Fruit fly (Drosophila melanogaster) whole organism, larva: Measurements from ENCODE around the gene CG11085.
A peak's percentile ranks its signal among the peaks of the same experiment; 100 is the strongest.

Experiments used
- noc ChIP-seq: fragments of 200-800 bp; sonication (Bioruptor generic); optimal IDR thresholded peaks from 3 replicates; lab custom pipeline; 2019; ENCODE audit warnings: missing biosample characterization, mild to moderate bottlenecking, missing genetic modification characterization, moderate library complexity

CG11085 gene

dm6 chrX:12615752-12616366 is at the start of gene CG11085:
CG11085 (plus strand) TSS chrX:12616316.
- no peak for TF ChIP-seq noc (tag; lab: Kevin White, UChicago)

dm6 chrX:12567663-12568062 is 48.5 kb upstream of the CG11085 start:
- TF ChIP-seq noc (tag; lab: Kevin White, UChicago): peak; percentile 52

dm6 chrX:12568292-12568923 is 47.7 kb upstream of the CG11085 start, which contains the start of gene hwt:
hwt (minus strand) TSS chrX:12568452.
- no peak for TF ChIP-seq noc (tag; lab: Kevin White, UChicago)

dm6 chrX:12574666-12575202 is 41.4 kb upstream of the CG11085 start:
- TF ChIP-seq noc (tag; lab: Kevin White, UChicago): peak; percentile 17

- TF ChIP-seq noc (tag; lab: Kevin White, UChicago): no peak
Measured at dm6 chrX:12575292-12575826, 40.8 kb upstream of the CG11085 start.

dm6 chrX:12575827-12576408 is 40.2 kb upstream of the CG11085 start:
- TF ChIP-seq noc (tag; lab: Kevin White, UChicago): no peak

dm6 chrX:12577722-12578121 is 38.4 kb upstream of the CG11085 start:
- TF ChIP-seq noc (tag; lab: Kevin White, UChicago): no peak

- TF ChIP-seq noc (tag; lab: Kevin White, UChicago): no peak
Measured at dm6 chrX:12578328-12578700, 37.8 kb upstream of the CG11085 start.

- peak; percentile 71 for TF ChIP-seq noc (tag; lab: Kevin White, UChicago)
Measured at dm6 chrX:12578701-12579372, 37.3 kb upstream of the CG11085 start.

- TF ChIP-seq noc (tag; lab: Kevin White, UChicago): peak; percentile 95
Measured at dm6 chrX:12579506-12579999, 36.6 kb upstream of the CG11085 start.

dm6 chrX:12580040-12580497 is 36.0 kb upstream of the CG11085 start:
- TF ChIP-seq noc (tag; lab: Kevin White, UChicago): no peak

dm6 chrX:12580498-12581304 is 35.4 kb upstream of the CG11085 start:
- TF ChIP-seq noc (tag; lab: Kevin White, UChicago): peak; percentile 50

dm6 chrX:12581305-12581676 is 34.8 kb upstream of the CG11085 start:
- TF ChIP-seq noc (tag; lab: Kevin White, UChicago): no peak

- TF ChIP-seq noc (tag; lab: Kevin White, UChicago): no peak
Measured at dm6 chrX:12581894-12582293, 34.2 kb upstream of the CG11085 start.

dm6 chrX:12582661-12582983 is 33.5 kb upstream of the CG11085 start:
- no peak for TF ChIP-seq noc (tag; lab: Kevin White, UChicago)
